Worm (Caenorhabditis elegans) whole organism, young adult: ENCODE measurements around the gene W01B6.5.

Experiments
- B0336.3 ChIP-seq: fragments of 200-800 bp; sonication (Bioruptor generic); IDR thresholded peaks from 2 replicates; pipeline ENCODE4 v1.3.6; 2022; ENCODE audit warnings: missing genetic modification characterization, missing compliant biosample characterization
- D2030.7 ChIP-seq: fragments of 200-800 bp; sonication (Bioruptor generic); IDR thresholded peaks from 2 replicates; pipeline ENCODE4 v1.3.6; 2022; ENCODE audit warnings: missing genetic modification reagents, missing genetic modification characterization, missing compliant biosample characterization
- F22D6.2 ChIP-seq: sonication (generic microtip); optimal IDR thresholded peaks from 2 replicates; lab custom pipeline; 2016; ENCODE audit warnings: mild to moderate bottlenecking, missing genetic modification characterization, missing compliant biosample characterization
- F23B12.7 ChIP-seq: sonication (generic microtip); optimal IDR thresholded peaks from 2 replicates; lab custom pipeline; 2017; ENCODE audit warnings: missing genetic modification characterization, mild to moderate bottlenecking, missing compliant biosample characterization, antibody characterized with exemption, moderate library complexity; ENCODE audit not compliant: insufficient read depth
- K11D2.4 ChIP-seq: fragments of 200-800 bp; sonication (Bioruptor generic); IDR thresholded peaks from 2 replicates; pipeline ENCODE4 v1.3.6; 2022; ENCODE audit warnings: missing genetic modification reagents, missing genetic modification characterization, missing compliant biosample characterization
- T07F8.4 ChIP-seq: sonication (generic microtip); optimal IDR thresholded peaks from 2 replicates; lab custom pipeline; 2016; ENCODE audit warnings: mild to moderate bottlenecking, missing genetic modification characterization, moderate library complexity, missing compliant biosample characterization
- T26A5.8 ChIP-seq: sonication (generic microtip); optimal IDR thresholded peaks from 2 replicates; lab custom pipeline; 2016; ENCODE audit warnings: missing genetic modification characterization, missing compliant biosample characterization
- Y67H2A.10 ChIP-seq: fragments of 200-800 bp; sonication (Bioruptor generic); conservative IDR thresholded peaks from 2 replicates; pipeline ENCODE4 v1.3.6; 2022; ENCODE audit warnings: missing genetic modification reagents, missing genetic modification characterization, missing compliant biosample characterization
- Y95B8A.8 ChIP-seq: fragments of 200-800 bp; sonication (Bioruptor generic); IDR thresholded peaks from 2 replicates; pipeline ENCODE4 v1.3.6; 2022; ENCODE audit warnings: missing genetic modification reagents, missing genetic modification characterization, missing compliant biosample characterization
- ZK185.1 ChIP-seq: sonication (generic microtip); optimal IDR thresholded peaks from 2 replicates; lab custom pipeline; 2016; ENCODE audit warnings: mild to moderate bottlenecking, missing genetic modification characterization, missing compliant biosample characterization; ENCODE audit not compliant: poor library complexity, severe bottlenecking
- aptf-3 ChIP-seq: fragments of 200-800 bp; sonication (Bioruptor generic); IDR thresholded peaks from 2 replicates; pipeline ENCODE4 v1.3.6; 2022; ENCODE audit warnings: missing genetic modification characterization, missing compliant biosample characterization
- atf-7 ChIP-seq: sonication (generic microtip); optimal IDR thresholded peaks from 2 replicates; lab custom pipeline; 2017; ENCODE audit warnings: mild to moderate bottlenecking, missing genetic modification characterization, missing compliant biosample characterization
- bed-1 ChIP-seq: fragments of 200-800 bp; sonication (Bioruptor generic); IDR thresholded peaks from 2 replicates; pipeline ENCODE4 v1.3.6; 2022; ENCODE audit warnings: missing genetic modification reagents, missing genetic modification characterization, missing compliant biosample characterization
- ccch-3 ChIP-seq: fragments of 200-800 bp; sonication (Bioruptor generic); optimal IDR thresholded peaks from 2 replicates; lab custom pipeline; 2018; ENCODE audit warnings: mild to moderate bottlenecking, missing genetic modification characterization, missing compliant biosample characterization
- cebp-1 ChIP-seq, 2 experiments: fragments of 200-800 bp in 1 of 2; sonication (Bioruptor generic) in 1 of 2; sonication (generic microtip) in 1 of 2; IDR thresholded peaks in 1 of 2; optimal IDR thresholded peaks in 1 of 2; 2 replicates each; pipeline versions ENCODE4 v1.3.6 to Lab custom; 2017 to 2022; ENCODE audit warnings: missing compliant biosample characterization in 2 of 2, missing genetic modification characterization in 2 of 2, mild to moderate bottlenecking in 1 of 2, missing genetic modification reagents in 1 of 2, moderate library complexity in 1 of 2
- cebp-2 ChIP-seq: fragments of 200-800 bp; sonication (Bioruptor generic); IDR thresholded peaks from 2 replicates; pipeline ENCODE4 v1.3.6; 2022; ENCODE audit warnings: missing genetic modification characterization, missing compliant biosample characterization
- ceh-100 ChIP-seq: fragments of 200-800 bp; sonication (Bioruptor generic); IDR thresholded peaks from 2 replicates; pipeline ENCODE4 v1.3.6; 2022; ENCODE audit warnings: missing genetic modification reagents, missing genetic modification characterization, missing compliant biosample characterization
- ceh-91 ChIP-seq: fragments of 200-800 bp; sonication (Bioruptor generic); IDR thresholded peaks from 2 replicates; pipeline ENCODE4 v1.3.6; 2022; ENCODE audit warnings: missing genetic modification reagents, missing genetic modification characterization, missing compliant biosample characterization
- dox-1 ChIP-seq: fragments of 200-800 bp; sonication (Bioruptor generic); IDR thresholded peaks from 2 replicates; pipeline ENCODE4 v1.3.6; 2022; ENCODE audit warnings: missing genetic modification reagents, missing genetic modification characterization, missing compliant biosample characterization
- efl-1 ChIP-seq: fragments of 150-350 bp; optimal IDR thresholded peaks from 2 replicates; lab custom pipeline; 2014; ENCODE audit warnings: missing biosample characterization, missing genetic modification reagents, missing genetic modification characterization
- egl-18 ChIP-seq: fragments of 200-800 bp; sonication (Bioruptor generic); IDR thresholded peaks from 2 replicates; pipeline ENCODE4 v1.3.6; 2022; ENCODE audit warnings: missing genetic modification reagents, missing genetic modification characterization, missing compliant biosample characterization
- egl-44 ChIP-seq: fragments of 200-800 bp; sonication (Bioruptor generic); IDR thresholded peaks from 2 replicates; pipeline ENCODE4 v1.3.6; 2022; ENCODE audit warnings: missing genetic modification reagents, missing genetic modification characterization, missing compliant biosample characterization
- egrh-3 ChIP-seq: fragments of 200-800 bp; sonication (Bioruptor generic); IDR thresholded peaks from 2 replicates; pipeline ENCODE4 v1.3.6; 2022; ENCODE audit warnings: missing genetic modification reagents, missing genetic modification characterization, missing compliant biosample characterization
- fkh-3 ChIP-seq: sonication (generic microtip); optimal IDR thresholded peaks from 2 replicates; lab custom pipeline; 2016; ENCODE audit warnings: mild to moderate bottlenecking, missing genetic modification characterization, missing compliant biosample characterization
- gei-17 ChIP-seq: fragments of 200-800 bp; sonication (Bioruptor generic); optimal IDR thresholded peaks from 2 replicates; lab custom pipeline; 2018; ENCODE audit warnings: mild to moderate bottlenecking, missing genetic modification characterization, missing compliant biosample characterization
- hlh-26 ChIP-seq: fragments of 200-800 bp; sonication (Bioruptor generic); conservative IDR thresholded peaks from 2 replicates; pipeline ENCODE4 v1.3.6; 2022; ENCODE audit warnings: missing genetic modification reagents, missing genetic modification characterization, missing compliant biosample characterization
- let-526 ChIP-seq: fragments of 200-800 bp; sonication (Bioruptor generic); IDR thresholded peaks from 2 replicates; pipeline ENCODE4 v1.3.6; 2022; ENCODE audit warnings: missing genetic modification reagents, missing genetic modification characterization, missing compliant biosample characterization
- lsy-27 ChIP-seq: sonication (generic microtip); optimal IDR thresholded peaks from 2 replicates; lab custom pipeline; 2017; ENCODE audit warnings: missing genetic modification characterization, mild to moderate bottlenecking, missing compliant biosample characterization, antibody characterized with exemption, missing genotype, borderline replicate concordance; ENCODE audit not compliant: insufficient read depth
- madf-3 ChIP-seq: fragments of 200-800 bp; sonication (Bioruptor generic); IDR thresholded peaks from 2 replicates; pipeline ENCODE4 v1.3.6; 2022; ENCODE audit warnings: missing genetic modification reagents, missing genetic modification characterization, missing compliant biosample characterization
- madf-6 ChIP-seq: fragments of 200-800 bp; sonication (Bioruptor generic); IDR thresholded peaks from 2 replicates; pipeline ENCODE4 v1.3.6; 2022; ENCODE audit warnings: missing genetic modification reagents, missing genetic modification characterization, missing compliant biosample characterization
- madf-8 ChIP-seq: fragments of 200-800 bp; sonication (Bioruptor generic); conservative IDR thresholded peaks from 2 replicates; pipeline ENCODE4 v1.3.6; 2022; ENCODE audit warnings: missing genetic modification reagents, missing genetic modification characterization, missing compliant biosample characterization
- nhr-120 ChIP-seq: fragments of 200-800 bp; sonication (Bioruptor generic); IDR thresholded peaks from 2 replicates; pipeline ENCODE4 v1.3.6; 2022; ENCODE audit warnings: missing genetic modification characterization, missing compliant biosample characterization
- nhr-179 ChIP-seq: sonication (generic microtip); optimal IDR thresholded peaks from 2 replicates; lab custom pipeline; 2016; ENCODE audit warnings: mild to moderate bottlenecking, missing genetic modification characterization, missing compliant biosample characterization
- nhr-90 ChIP-seq: sonication (generic microtip); optimal IDR thresholded peaks from 2 replicates; lab custom pipeline; 2016; ENCODE audit warnings: missing genotype, mild to moderate bottlenecking, missing genetic modification characterization, missing compliant biosample characterization
- pbrm-1 ChIP-seq: fragments of 200-800 bp; sonication (Bioruptor generic); IDR thresholded peaks from 2 replicates; pipeline ENCODE4 v1.3.6; 2022; ENCODE audit warnings: missing genetic modification reagents, missing genetic modification characterization, missing compliant biosample characterization
- repo-1 ChIP-seq: sonication (generic microtip); optimal IDR thresholded peaks from 2 replicates; lab custom pipeline; 2017; ENCODE audit warnings: mild to moderate bottlenecking, missing genetic modification characterization, missing compliant biosample characterization
- sdz-38 ChIP-seq: sonication (generic microtip); optimal IDR thresholded peaks from 2 replicates; lab custom pipeline; 2016; ENCODE audit warnings: missing genotype, missing genetic modification characterization, missing compliant biosample characterization
- sea-2 ChIP-seq: fragments of 200-800 bp; sonication (Bioruptor generic); IDR thresholded peaks from 2 replicates; pipeline ENCODE4 v1.3.6; 2022; ENCODE audit warnings: missing genetic modification characterization, missing compliant biosample characterization
- ztf-22 ChIP-seq: fragments of 200-800 bp; sonication (Bioruptor generic); optimal IDR thresholded peaks from 2 replicates; lab custom pipeline; 2018; ENCODE audit warnings: mild to moderate bottlenecking, missing genetic modification characterization, moderate library complexity, missing compliant biosample characterization
- ztf-26 ChIP-seq: sonication (generic microtip); optimal IDR thresholded peaks from 2 replicates; lab custom pipeline; 2017; ENCODE audit warnings: missing genetic modification characterization, missing compliant biosample characterization

The W01B6.5 gene

DNA sequence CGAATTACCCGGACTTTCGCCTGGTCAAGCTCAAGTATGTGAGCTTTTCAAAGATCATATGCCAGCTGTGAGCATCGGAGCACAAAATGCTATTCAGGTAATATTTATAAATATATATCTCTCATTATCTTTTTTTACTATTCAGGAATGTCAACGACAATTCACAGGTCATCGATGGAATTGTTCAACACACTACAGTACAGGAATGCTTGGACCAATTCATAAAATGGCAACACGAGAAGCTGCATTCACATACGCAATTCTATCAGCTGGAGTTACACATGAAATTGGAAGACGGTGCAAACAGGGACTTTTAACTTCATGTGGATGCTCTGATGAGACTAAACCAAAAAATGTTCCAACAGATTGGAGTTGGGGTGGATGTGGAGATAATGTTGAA, 7.7 kb upstream of the W01B6.5 start:
- no peak for TF ChIP-seq atf-7 (tag; lab: Kevin White, UChicago)
- TF ChIP-seq K11D2.4 (GFP tag; lab: Robert Waterston, UW), result no peak
- no peak for TF ChIP-seq ztf-22 (GFP tag; lab: Kevin White, UChicago)
- TF ChIP-seq, all 124 proteins: peak for 0

DNA sequence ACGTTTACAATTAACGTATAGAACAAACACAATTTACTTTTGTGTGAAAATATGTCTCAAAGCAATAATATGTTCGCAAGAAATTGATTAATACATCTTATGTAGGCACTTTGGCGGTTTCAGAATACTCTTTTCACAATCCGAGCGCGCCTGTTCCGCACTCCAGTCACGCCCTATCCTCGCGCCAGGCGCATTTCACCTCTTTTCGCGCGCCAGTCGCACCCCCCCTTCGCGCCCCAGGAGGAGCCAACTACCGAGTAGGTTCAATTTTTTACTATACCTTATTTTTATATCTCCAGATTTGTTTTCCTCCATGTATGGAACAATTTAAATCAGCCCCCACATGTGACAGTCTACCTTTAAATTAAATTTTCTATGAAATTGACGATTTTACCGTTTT, 4.9 kb upstream of the W01B6.5 start:
- TF ChIP-seq efl-1 (GFP tag; lab: Kevin White, UChicago), result peak; percentile 42
- TF ChIP-seq egrh-3, result peak; percentile 57; the same call in 1 of the 2 replicates
- TF ChIP-seq madf-6 (GFP tag; lab: Robert Waterston, UW), result peak; percentile 75
- peak; percentile 38; the same call in 1 of the 2 replicates for TF ChIP-seq madf-8 (GFP tag; lab: Robert Waterston, UW)
- TF ChIP-seq, all 124 proteins: peak for 4; not testable (repeated sequence) for 120

DNA sequence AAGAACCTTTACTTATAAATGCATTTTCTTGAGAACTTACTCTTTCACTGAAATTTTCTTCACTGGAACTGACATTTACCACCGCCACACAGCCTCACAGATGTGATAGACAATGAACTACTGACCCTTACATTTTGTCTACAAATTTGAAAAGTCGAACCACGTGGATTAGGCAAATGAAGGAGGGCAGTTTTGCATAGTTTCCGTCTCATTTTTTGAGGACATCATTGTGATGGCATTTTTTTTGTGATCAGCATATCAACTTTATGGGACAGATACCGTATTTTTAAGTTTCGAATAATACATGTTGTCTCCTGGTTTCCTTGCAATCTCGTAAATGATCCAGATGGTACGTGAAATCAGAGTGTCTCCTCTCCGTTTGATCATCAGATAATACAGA, 3.5 kb upstream of the W01B6.5 start, which contains the start of gene W01B6.3:
Gene W01B6.3 (minus strand): TSS at position 101 of the 400 bp plus-strand sequence.
- no peak for TF ChIP-seq ZK185.1 (tag; lab: Kevin White, UChicago)
- no peak for TF ChIP-seq ceh-100 (GFP tag; lab: Robert Waterston, UW)
- no peak for TF ChIP-seq egl-18 (GFP tag; lab: Robert Waterston, UW)
- no peak for TF ChIP-seq bed-1 (GFP tag; lab: Robert Waterston, UW)
- TF ChIP-seq repo-1, result no peak
- no peak for TF ChIP-seq sea-2 (GFP tag; lab: Robert Waterston, UW)

DNA sequence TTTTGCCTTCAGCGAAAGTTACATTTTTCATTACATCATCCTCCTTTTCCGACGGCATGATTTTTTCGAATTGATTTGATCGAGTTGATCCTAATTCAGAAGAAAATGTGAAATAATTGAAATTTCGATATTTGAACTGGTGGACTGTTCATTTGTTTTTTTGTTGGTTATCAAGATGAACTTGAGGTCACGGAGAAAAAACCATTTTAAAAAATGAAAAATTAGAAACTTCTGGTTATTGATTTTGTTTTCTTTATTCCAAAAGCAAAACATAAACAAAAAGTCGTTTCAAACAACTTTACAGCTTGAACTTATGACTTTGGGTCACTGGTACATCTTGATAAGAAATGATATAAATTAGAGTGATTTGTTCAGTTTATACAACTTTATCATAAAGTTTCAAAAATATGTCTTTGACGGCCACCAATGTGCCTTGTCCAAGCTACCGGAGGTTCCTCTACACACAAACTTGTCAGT, 927 bp upstream of the W01B6.5 start, which contains the start of the genes ttbk-4 and W01B6.4:
Gene ttbk-4 (minus strand): TSS at position 101 of the 477 bp plus-strand sequence.
Gene W01B6.4 (plus strand): TSS at position 427 of the 477 bp plus-strand sequence.
- TF ChIP-seq K11D2.4 (GFP tag; lab: Robert Waterston, UW) (no peak), egrh-3 (no peak), T26A5.8 (tag; lab: Kevin White, UChicago) (no peak), cebp-1 (GFP tag; IDR thresholded peaks at IDR 0.05; lab: Robert Waterston, UW) (no peak), cebp-1 (tag; optimal IDR thresholded peaks at IDR 0.05; lab: Kevin White, UChicago) (no peak), D2030.7 (GFP tag; lab: Robert Waterston, UW) (no peak), bed-1 (GFP tag; lab: Robert Waterston, UW) (no peak), aptf-3 (no peak), F22D6.2 (no peak), pbrm-1 (GFP tag; lab: Robert Waterston, UW) (no peak)

DNA sequence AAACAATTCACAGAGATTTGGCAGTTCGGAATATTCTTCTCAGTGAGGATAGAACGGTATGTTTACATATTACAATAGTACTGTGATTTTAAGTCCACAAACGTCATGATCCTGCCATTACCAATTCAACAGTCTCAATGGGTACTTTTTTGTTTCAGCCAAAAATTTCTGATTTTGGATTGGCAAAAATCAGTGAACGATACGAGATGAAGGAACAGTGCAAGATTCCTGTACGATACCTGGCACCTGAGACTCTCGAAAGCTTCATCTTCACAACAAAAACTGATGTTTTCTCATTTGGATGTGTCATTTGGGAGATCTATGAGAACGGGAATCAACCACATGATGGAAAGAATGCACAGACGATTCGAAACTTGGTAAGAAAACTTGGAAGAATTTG, 2.0 kb downstream of the W01B6.5 start:
- TF ChIP-seq fkh-3 (tag; lab: Kevin White, UChicago), result no peak
- TF ChIP-seq nhr-179 (tag; lab: Kevin White, UChicago), result no peak
- TF ChIP-seq Y95B8A.8, result no peak
- no peak for TF ChIP-seq sdz-38
- TF ChIP-seq aptf-3, result no peak
- TF ChIP-seq bed-1 (GFP tag; lab: Robert Waterston, UW), result no peak
- no peak for TF ChIP-seq ceh-91
- TF ChIP-seq let-526 (GFP tag; lab: Robert Waterston, UW), result no peak
- TF ChIP-seq ccch-3, result no peak
- no peak for TF ChIP-seq dox-1
- TF ChIP-seq cebp-2 (GFP tag; lab: Robert Waterston, UW), result no peak

DNA sequence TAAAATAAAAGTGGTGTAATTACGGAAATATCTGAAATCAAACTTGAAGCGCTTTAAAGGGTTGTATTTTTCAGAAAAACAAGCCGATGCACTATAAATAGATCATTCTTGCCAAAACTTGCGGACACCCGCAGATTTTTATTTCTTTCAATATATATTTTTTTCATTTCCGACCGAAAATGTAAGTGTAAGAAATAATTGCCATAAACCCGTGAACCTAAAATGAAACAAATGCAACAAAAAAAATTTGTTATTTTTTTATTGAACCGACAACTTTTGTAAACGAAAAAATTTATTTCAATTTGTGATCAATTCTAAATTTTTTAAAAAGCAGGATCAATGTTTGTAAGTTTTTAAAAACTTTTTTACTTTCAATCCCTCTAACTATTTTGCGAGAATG, 4.8 kb downstream of the W01B6.5 start, which contains the start of gene W01B6.6:
Gene W01B6.6 (plus strand): TSS at position 301 of the 400 bp plus-strand sequence.
- no peak for TF ChIP-seq egl-44 (GFP tag; lab: Robert Waterston, UW)
- TF ChIP-seq Y67H2A.10, result no peak
- no peak for TF ChIP-seq nhr-90 (tag; lab: Kevin White, UChicago)
- no peak for TF ChIP-seq F23B12.7 (tag; lab: Kevin White, UChicago)
- no peak for TF ChIP-seq T07F8.4 (tag; lab: Kevin White, UChicago)
- TF ChIP-seq hlh-26 (GFP tag; lab: Robert Waterston, UW), result no peak
- no peak for TF ChIP-seq madf-3 (GFP tag; lab: Robert Waterston, UW)
- TF ChIP-seq lsy-27 (tag; lab: Kevin White, UChicago), result no peak
- TF ChIP-seq gei-17 (GFP tag; lab: Kevin White, UChicago), result no peak
- no peak for TF ChIP-seq B0336.3 (GFP tag; lab: Robert Waterston, UW)
- TF ChIP-seq nhr-120, result no peak
- no peak for TF ChIP-seq ztf-26
